Worm (Caenorhabditis elegans) whole organism, L2 larva: ENCODE results near the gene K11H3.2.

Experiments used
- ZK546.5 ChIP-seq: sonication (generic microtip); optimal IDR thresholded peaks from 2 replicates; lab custom pipeline; 2017; ENCODE audit warnings: missing biosample characterization, missing genetic modification characterization
- blmp-1 ChIP-seq: sonication (generic microtip); optimal IDR thresholded peaks from 2 replicates; lab custom pipeline; 2017; ENCODE audit warnings: missing genetic modification characterization, mild to moderate bottlenecking, missing compliant biosample characterization, antibody characterized with exemption, moderate library complexity; ENCODE audit not compliant: insufficient read depth
- fos-1 ChIP-seq: fragments of 150-350 bp; optimal IDR thresholded peaks from 2 replicates; lab custom pipeline; 2014; ENCODE audit warnings: missing biosample characterization, missing genetic modification characterization
- nhr-10 ChIP-seq: sonication (generic microtip); optimal IDR thresholded peaks from 2 replicates; lab custom pipeline; 2017; ENCODE audit warnings: missing biosample characterization, missing genetic modification characterization
- nhr-11 ChIP-seq: fragments of 150-350 bp; optimal IDR thresholded peaks from 2 replicates; lab custom pipeline; 2014; ENCODE audit warnings: missing biosample characterization, missing genetic modification characterization
- nhr-237 ChIP-seq: fragments of 150-350 bp; optimal IDR thresholded peaks from 2 replicates; lab custom pipeline; 2014; ENCODE audit warnings: missing biosample characterization, missing genetic modification characterization
- nhr-25 ChIP-seq: fragments of 150-350 bp; sonication (generic microtip); optimal IDR thresholded peaks from 3 replicates; lab custom pipeline; 2014; ENCODE audit warnings: missing biosample characterization, missing genetic modification characterization
- unc-39 ChIP-seq: fragments of 150-350 bp; optimal IDR thresholded peaks from 2 replicates; lab custom pipeline; 2014; ENCODE audit warnings: missing biosample characterization, missing genetic modification characterization
- unc-62 ChIP-seq: fragments of 150-350 bp; optimal IDR thresholded peaks from 2 replicates; lab custom pipeline; 2014; ENCODE audit warnings: missing biosample characterization, missing genetic modification reagents, missing genetic modification characterization

ce11 chrIII:9860201-9860780 is 14.1 kb downstream of the K11H3.2 start, which contains the start of gene twk-48:
- TF ChIP-seq nhr-11, result no peak
- no peak for TF ChIP-seq fos-1 (tag; lab: Kevin White, UChicago)
- TF ChIP-seq blmp-1 (tag; lab: Kevin White, UChicago), result no peak
- TF ChIP-seq unc-62, result no peak
- no peak for TF ChIP-seq unc-39 (tag; lab: Kevin White, UChicago)
- TF ChIP-seq nhr-10 (tag; lab: Kevin White, UChicago), result no peak
- TF ChIP-seq nhr-237 (tag; lab: Kevin White, UChicago), result no peak
- no peak for TF ChIP-seq nhr-25 (tag; lab: Kevin White, UChicago)
- no peak for TF ChIP-seq ZK546.5 (tag; lab: Kevin White, UChicago)
